ENCODE assay signal across 5 worm cellular contexts in genomic region chrX:8755987-8756386, ce11.
TF ChIP-seq lines count a peak whose summit lies in the region.

No protein-coding gene starts in this region.

TF ChIP-seq in whole organism, L1 larva, 84 proteins besides CTCF, POLR2A, EP300 and RAD21:
- TF ChIP-seq sup-37 (GFP tag; optimal IDR thresholded peaks at IDR 0.05; lab: Kevin White, UChicago) (no peak), snpc-4 (tag; optimal IDR thresholded peaks at IDR 0.05; lab: Kevin White, UChicago) (no peak), elt-2 (tag; optimal IDR thresholded peaks at IDR 0.05; lab: Kevin White, UChicago) (peak; percentile 73), zag-1 (tag; optimal IDR thresholded peaks at IDR 0.05; lab: Kevin White, UChicago) (no peak), nhr-71 (tag; optimal IDR thresholded peaks at IDR 0.05; lab: Kevin White, UChicago) (peak; percentile 32), tbx-2 (tag; optimal IDR thresholded peaks at IDR 0.05; lab: Kevin White, UChicago) (no peak), nhr-90 (tag; optimal IDR thresholded peaks at IDR 0.05; lab: Kevin White, UChicago; ENCODE audit: poor library complexity) (peak; percentile 7), sptf-1 (tag; optimal IDR thresholded peaks at IDR 0.05; lab: Kevin White, UChicago) (no peak), hlh-17 (GFP tag; optimal IDR thresholded peaks at IDR 0.05; lab: Kevin White, UChicago; ENCODE audit: borderline replicate concordance) (no peak), nhr-76 (tag; optimal IDR thresholded peaks at IDR 0.05; lab: Kevin White, UChicago) (no peak)

TF ChIP-seq in whole organism, L2 larva, 48 proteins besides CTCF, POLR2A, EP300 and RAD21:
- no peak for TF ChIP-seq nhr-23 (tag; optimal IDR thresholded peaks at IDR 0.05; lab: Kevin White, UChicago)
- TF ChIP-seq dmd-4 (tag; optimal IDR thresholded peaks at IDR 0.05; lab: Kevin White, UChicago): no peak
- TF ChIP-seq crh-2 (tag; optimal IDR thresholded peaks at IDR 0.05; lab: Kevin White, UChicago): peak; percentile 5
- no peak for TF ChIP-seq ZK546.5 (tag; optimal IDR thresholded peaks at IDR 0.05; lab: Kevin White, UChicago)
- no peak for TF ChIP-seq ceh-82 (tag; optimal IDR thresholded peaks at IDR 0.05; lab: Kevin White, UChicago)
- no peak for TF ChIP-seq sem-4 (tag; optimal IDR thresholded peaks at IDR 0.05; lab: Kevin White, UChicago)
- peak; percentile 51 for TF ChIP-seq sma-9 (GFP tag; optimal IDR thresholded peaks at IDR 0.05; lab: Kevin White, UChicago)
- no peak for TF ChIP-seq sma-9 (tag; optimal IDR thresholded peaks at IDR 0.05; lab: Kevin White, UChicago)
- TF ChIP-seq Y55F3AM.14 (GFP tag; optimal IDR thresholded peaks at IDR 0.05; lab: Kevin White, UChicago): no peak
- no peak for TF ChIP-seq aly-2 (tag; optimal IDR thresholded peaks at IDR 0.05; lab: Kevin White, UChicago)
- TF ChIP-seq F13H6.1 (tag; optimal IDR thresholded peaks at IDR 0.05; lab: Kevin White, UChicago): no peak
- no peak for TF ChIP-seq skn-1 (tag; optimal IDR thresholded peaks at IDR 0.05; lab: Kevin White, UChicago)
TF ChIP-seq in whole organism, L2 larva: peak in this region for 2.

TF ChIP-seq in whole organism, L3 larva, 47 proteins besides CTCF, POLR2A, EP300 and RAD21:
- TF ChIP-seq pha-4 (tag; optimal IDR thresholded peaks at IDR 0.05; lab: Kevin White, UChicago): peak; percentile 30
- no peak for TF ChIP-seq egl-27 (tag; optimal IDR thresholded peaks at IDR 0.05; lab: Kevin White, UChicago)
- TF ChIP-seq jun-1 (tag; optimal IDR thresholded peaks at IDR 0.05; lab: Kevin White, UChicago): no peak
- TF ChIP-seq elt-2 (tag; optimal IDR thresholded peaks at IDR 0.05; lab: Kevin White, UChicago): peak; percentile 74
- TF ChIP-seq pqm-1 (tag; optimal IDR thresholded peaks at IDR 0.05; lab: Kevin White, UChicago): peak; percentile 67
- no peak for TF ChIP-seq aly-2 (tag; optimal IDR thresholded peaks at IDR 0.05; lab: Kevin White, UChicago)

TF ChIP-seq in whole organism, L4 larva, 104 proteins besides CTCF, POLR2A, EP300 and RAD21:
- TF ChIP-seq dmd-6 (GFP tag; IDR thresholded peaks at IDR 0.05; lab: Robert Waterston, UW) (peak; percentile 29; the same call in 1 of the 2 replicates), madf-9 (GFP tag; conservative IDR thresholded peaks at IDR 0.05; lab: Robert Waterston, UW) (no peak), Y105C5A.15 (GFP tag; IDR thresholded peaks at IDR 0.05; lab: Robert Waterston, UW) (no peak), aly-2 (tag; optimal IDR thresholded peaks at IDR 0.05; lab: Kevin White, UChicago) (no peak), hlh-11 (tag; optimal IDR thresholded peaks at IDR 0.05; lab: Kevin White, UChicago) (peak; percentile 38), nhr-11 (tag; optimal IDR thresholded peaks at IDR 0.05; lab: Kevin White, UChicago) (no peak), mxl-3 (GFP tag; optimal IDR thresholded peaks at IDR 0.05; lab: Kevin White, UChicago) (no peak), dve-1 (tag; optimal IDR thresholded peaks at IDR 0.05; lab: Kevin White, UChicago; ENCODE audit: insufficient read depth) (peak; percentile 89), lsy-2 (tag; optimal IDR thresholded peaks at IDR 0.05; lab: Kevin White, UChicago) (no peak), dmd-9 (GFP tag; IDR thresholded peaks at IDR 0.05; lab: Robert Waterston, UW) (no peak), ceh-28 (tag; optimal IDR thresholded peaks at IDR 0.05; lab: Kevin White, UChicago) (no peak), nhr-42 (GFP tag; IDR thresholded peaks at IDR 0.05; lab: Robert Waterston, UW) (no peak), egl-27 (tag; optimal IDR thresholded peaks at IDR 0.05; lab: Kevin White, UChicago) (no peak), php-3 (GFP tag; IDR thresholded peaks at IDR 0.05; lab: Robert Waterston, UW) (no peak), tra-1 (GFP tag; IDR thresholded peaks at IDR 0.05; lab: Robert Waterston, UW) (no peak), gei-8 (GFP tag; optimal IDR thresholded peaks at IDR 0.05; lab: Kevin White, UChicago) (no peak), nhr-48 (tag; optimal IDR thresholded peaks at IDR 0.05; lab: Kevin White, UChicago) (peak; percentile 18), hlh-30 (tag; optimal IDR thresholded peaks at IDR 0.05; lab: Kevin White, UChicago; ENCODE audit: insufficient read depth) (peak; percentile 64), ztf-7 (tag; optimal IDR thresholded peaks at IDR 0.05; lab: Kevin White, UChicago) (no peak), nhr-28 (tag; optimal IDR thresholded peaks at IDR 0.05; lab: Kevin White, UChicago) (peak; percentile 24), daf-16 (GFP tag; optimal IDR thresholded peaks at IDR 0.05; lab: Kevin White, UChicago) (no peak), daf-16 (tag; optimal IDR thresholded peaks at IDR 0.05; lab: Kevin White, UChicago) (peak; percentile 96), R02D3.7 (tag; optimal IDR thresholded peaks at IDR 0.05; lab: Kevin White, UChicago) (no peak), fos-1 (tag; optimal IDR thresholded peaks at IDR 0.05; lab: Kevin White, UChicago) (no peak), nhr-41 (GFP tag; IDR thresholded peaks at IDR 0.05; lab: Robert Waterston, UW) (no peak), mdl-1 (tag; optimal IDR thresholded peaks at IDR 0.05; lab: Kevin White, UChicago) (no peak), saeg-2 (GFP tag; IDR thresholded peaks at IDR 0.05; lab: Robert Waterston, UW) (no peak), F49E8.2 (tag; optimal IDR thresholded peaks at IDR 0.05; lab: Kevin White, UChicago; ENCODE audit: borderline replicate concordance) (no peak)

TF ChIP-seq in whole organism, young adult, 124 proteins besides CTCF, POLR2A, EP300 and RAD21:
- peak; percentile 14 for TF ChIP-seq nhr-80 (tag; optimal IDR thresholded peaks at IDR 0.05; lab: Kevin White, UChicago)
- no peak for TF ChIP-seq chd-7 (tag; optimal IDR thresholded peaks at IDR 0.05; lab: Kevin White, UChicago)
- no peak for TF ChIP-seq madf-6 (GFP tag; IDR thresholded peaks at IDR 0.05; lab: Robert Waterston, UW)
- no peak for TF ChIP-seq nhr-27 (tag; optimal IDR thresholded peaks at IDR 0.05; lab: Kevin White, UChicago)
- TF ChIP-seq F49E8.2 (tag; optimal IDR thresholded peaks at IDR 0.05; lab: Kevin White, UChicago; ENCODE audit: insufficient read depth): no peak
- no peak for TF ChIP-seq rpc-1 (optimal IDR thresholded peaks at IDR 0.05; lab: Kevin White, UChicago)
- no peak for TF ChIP-seq rpc-1 (tag; optimal IDR thresholded peaks at IDR 0.05; lab: Kevin White, UChicago)
- TF ChIP-seq lag-1 (GFP tag; IDR thresholded peaks at IDR 0.05; lab: Robert Waterston, UW): no peak
- no peak for TF ChIP-seq athp-1 (tag; optimal IDR thresholded peaks at IDR 0.05; lab: Kevin White, UChicago)
